Fruit fly (Drosophila melanogaster) whole organism, embryonic: ENCODE measurements around the gene Pcd.

Experiments
- Ada2b ChIP-seq: fragments of 200-800 bp; sonication (Bioruptor generic); IDR thresholded peaks from 2 replicates; pipeline ENCODE4 v1.3.6; 2022; ENCODE audit warnings: missing biosample characterization, missing genetic modification characterization
- Asciz ChIP-seq: fragments of 200-800 bp; sonication (Bioruptor generic); optimal IDR thresholded peaks from 2 replicates; lab custom pipeline; 2017; ENCODE audit warnings: missing biosample characterization, mild to moderate bottlenecking, missing genetic modification characterization, missing genetic modification reagents
- C15 ChIP-seq: fragments of 200-800 bp; sonication (Bioruptor generic); IDR thresholded peaks from 3 replicates; pipeline ENCODE4 v1.3.6; 2022; ENCODE audit warnings: missing biosample characterization, missing genetic modification characterization
- CG10147 ChIP-seq: fragments of 200-800 bp; sonication (Bioruptor generic); optimal IDR thresholded peaks from 2 replicates; lab custom pipeline; 2019; ENCODE audit warnings: missing biosample characterization, mild to moderate bottlenecking, missing genetic modification characterization, moderate library complexity
- CG11456 ChIP-seq: fragments of 200-800 bp; sonication (Bioruptor generic); IDR thresholded peaks from 3 replicates; pipeline ENCODE4 v1.3.6; 2022; ENCODE audit warnings: missing biosample characterization, missing genetic modification characterization
- CG11560 ChIP-seq: fragments of 200-800 bp; sonication (Bioruptor generic); IDR thresholded peaks from 3 replicates; pipeline ENCODE4 v1.3.6; 2022; ENCODE audit warnings: missing biosample characterization, missing genetic modification characterization
- CG13894 ChIP-seq: fragments of 200-800 bp; sonication (Bioruptor generic); optimal IDR thresholded peaks from 3 replicates; lab custom pipeline; 2018; ENCODE audit warnings: missing biosample characterization, mild to moderate bottlenecking, missing genetic modification characterization, moderate library complexity
- CG17612 ChIP-seq: fragments of 200-800 bp; sonication (Bioruptor generic); IDR thresholded peaks from 2 replicates; pipeline ENCODE4 v1.3.6; 2022; ENCODE audit warnings: missing biosample characterization, missing genetic modification characterization
- CG31388 ChIP-seq: fragments of 200-800 bp; sonication (Bioruptor generic); optimal IDR thresholded peaks from 2 replicates; lab custom pipeline; 2016; ENCODE audit warnings: missing biosample characterization, missing genetic modification characterization
- CG31441 ChIP-seq: fragments of 200-800 bp; sonication (Bioruptor generic); IDR thresholded peaks from 2 replicates; pipeline ENCODE4 v1.3.6; 2022; ENCODE audit warnings: missing biosample characterization, missing genetic modification characterization
- CG3407 ChIP-seq: fragments of 200-800 bp; sonication (Bioruptor generic); optimal IDR thresholded peaks from 2 replicates; lab custom pipeline; 2018; ENCODE audit warnings: missing biosample characterization, mild to moderate bottlenecking, missing genetic modification characterization
- CG6765 ChIP-seq: fragments of 200-800 bp; sonication (Bioruptor generic); optimal IDR thresholded peaks from 3 replicates; lab custom pipeline; 2017; ENCODE audit warnings: missing biosample characterization, mild to moderate bottlenecking, missing genetic modification characterization
- CG7357 ChIP-seq: fragments of 200-800 bp; sonication (Bioruptor generic); IDR thresholded peaks from 3 replicates; pipeline ENCODE4 v1.3.6; 2022; ENCODE audit warnings: missing biosample characterization, missing genetic modification characterization
- CG7372 ChIP-seq: fragments of 200-800 bp; sonication (Bioruptor generic); IDR thresholded peaks from 2 replicates; pipeline ENCODE4 v1.3.6; 2022; ENCODE audit warnings: missing biosample characterization, missing genetic modification characterization
- CG8281 ChIP-seq: fragments of 200-800 bp; sonication (Bioruptor generic); optimal IDR thresholded peaks from 2 replicates; lab custom pipeline; 2018; ENCODE audit warnings: missing biosample characterization, mild to moderate bottlenecking, missing genetic modification characterization, moderate library complexity
- CG8478 ChIP-seq: fragments of >200 bp; optimal IDR thresholded peaks from 2 replicates; lab custom pipeline; 2018
- CG9609 ChIP-seq: fragments of 200-800 bp; sonication (Bioruptor generic); optimal IDR thresholded peaks from 3 replicates; lab custom pipeline; 2016; ENCODE audit warnings: missing biosample characterization, missing genetic modification characterization
- D19B ChIP-seq: fragments of 200-800 bp; sonication (Bioruptor generic); optimal IDR thresholded peaks from 2 replicates; lab custom pipeline; 2017; ENCODE audit warnings: missing biosample characterization, mild to moderate bottlenecking, missing genetic modification characterization
- Dbx ChIP-seq: fragments of 200-800 bp; sonication (Bioruptor generic); IDR thresholded peaks from 3 replicates; pipeline ENCODE4 v1.3.6; 2022; ENCODE audit warnings: missing biosample characterization, missing genetic modification characterization
- Dfd ChIP-seq, 2 experiments: fragments of >200 bp; optimal IDR thresholded peaks; 2 replicates each; lab custom pipeline; 2017; ENCODE audit warnings: missing biosample characterization in 2 of 2, missing genetic modification characterization in 2 of 2
- ERR ChIP-seq: fragments of 200-800 bp; sonication (Bioruptor generic); optimal IDR thresholded peaks from 2 replicates; lab custom pipeline; 2016; ENCODE audit warnings: missing biosample characterization, missing genetic modification characterization
- HLH4C ChIP-seq: fragments of 200-800 bp; sonication (Bioruptor generic); IDR thresholded peaks from 3 replicates; pipeline ENCODE4 v1.3.6; 2022; ENCODE audit warnings: missing biosample characterization, missing genetic modification characterization; ENCODE audit not compliant: partially characterized antibody
- Jarid2 ChIP-seq: fragments of 200-800 bp; sonication (Bioruptor generic); optimal IDR thresholded peaks from 3 replicates; lab custom pipeline; 2017; ENCODE audit warnings: mild to moderate bottlenecking, missing biosample characterization, missing genetic modification reagents, missing genetic modification characterization
- Mrtf ChIP-seq: fragments of 200-800 bp; sonication (Bioruptor generic); IDR thresholded peaks from 3 replicates; pipeline ENCODE4 v1.3.6; 2022; ENCODE audit warnings: missing biosample characterization, missing genetic modification characterization
- Myb ChIP-seq: fragments of 200-800 bp; sonication (Bioruptor generic); optimal IDR thresholded peaks from 2 replicates; lab custom pipeline; 2016; ENCODE audit warnings: missing biosample characterization, missing genetic modification characterization
- Opbp ChIP-seq: fragments of 200-800 bp; sonication (Bioruptor generic); IDR thresholded peaks from 3 replicates; pipeline ENCODE4 v1.3.6; 2022; ENCODE audit warnings: missing biosample characterization, missing genetic modification characterization; ENCODE audit not compliant: partially characterized antibody
- Rfx ChIP-seq: fragments of 200-800 bp; sonication (Bioruptor generic); IDR thresholded peaks from 2 replicates; pipeline ENCODE4 v1.3.6; 2022; ENCODE audit warnings: missing biosample characterization, missing genetic modification characterization
- Sox100B ChIP-seq: fragments of 200-800 bp; sonication (Bioruptor generic); optimal IDR thresholded peaks from 3 replicates; lab custom pipeline; 2018; ENCODE audit warnings: missing biosample characterization, mild to moderate bottlenecking, missing genetic modification characterization
- Spps ChIP-seq: fragments of 200-800 bp; sonication (Bioruptor generic); optimal IDR thresholded peaks from 2 replicates; lab custom pipeline; 2018; ENCODE audit warnings: missing biosample characterization, mild to moderate bottlenecking, missing genetic modification characterization
- Ssrp ChIP-seq: fragments of 200-800 bp; sonication (Bioruptor generic); optimal IDR thresholded peaks from 2 replicates; lab custom pipeline; 2018; ENCODE audit warnings: missing biosample characterization, mild to moderate bottlenecking, missing genetic modification characterization, moderate library complexity
- ash1 ChIP-seq: fragments of 200-800 bp; sonication (Bioruptor generic); optimal IDR thresholded peaks from 2 replicates; lab custom pipeline; 2018; ENCODE audit warnings: missing biosample characterization, mild to moderate bottlenecking, missing genetic modification characterization
- bsh ChIP-seq, 2 experiments: fragments of 200-800 bp; sonication (Bioruptor generic); optimal IDR thresholded peaks; 2 replicates each; lab custom pipeline; 2017 to 2018; ENCODE audit warnings: mild to moderate bottlenecking in 2 of 2, missing biosample characterization in 2 of 2, missing genetic modification characterization in 2 of 2, moderate library complexity in 1 of 2
- en ChIP-seq: fragments of 200-800 bp; sonication (Bioruptor generic); optimal IDR thresholded peaks from 2 replicates; lab custom pipeline; 2016; ENCODE audit warnings: missing biosample characterization, missing genetic modification characterization
- esg ChIP-seq: fragments of 200-800 bp; sonication (Bioruptor generic); conservative IDR thresholded peaks from 2 replicates; pipeline ENCODE4 v1.3.6; 2022; ENCODE audit warnings: missing biosample characterization, missing genetic modification characterization
- exex ChIP-seq: fragments of 200-800 bp; sonication (Bioruptor generic); optimal IDR thresholded peaks from 4 replicates; lab custom pipeline; 2018; ENCODE audit warnings: missing biosample characterization, mild to moderate bottlenecking, missing genetic modification characterization, moderate library complexity
- gcm2 ChIP-seq: fragments of 200-800 bp; sonication (Bioruptor generic); optimal IDR thresholded peaks from 2 replicates; lab custom pipeline; 2016; ENCODE audit warnings: missing biosample characterization, missing genetic modification characterization
- jing ChIP-seq: fragments of 200-800 bp; sonication (Bioruptor generic); optimal IDR thresholded peaks from 2 replicates; lab custom pipeline; 2018; ENCODE audit warnings: missing biosample characterization, mild to moderate bottlenecking, missing genetic modification characterization
- kah ChIP-seq: fragments of 200-800 bp; sonication (Bioruptor generic); optimal IDR thresholded peaks from 2 replicates; lab custom pipeline; 2018; ENCODE audit warnings: missing biosample characterization, mild to moderate bottlenecking, missing genetic modification characterization
- kay ChIP-seq: fragments of 200-800 bp; sonication (Bioruptor generic); optimal IDR thresholded peaks from 2 replicates; lab custom pipeline; 2016; ENCODE audit warnings: missing biosample characterization, missing genetic modification characterization
- kni ChIP-seq: fragments of 200-800 bp; sonication (Bioruptor generic); optimal IDR thresholded peaks from 3 replicates; lab custom pipeline; 2017; ENCODE audit warnings: mild to moderate bottlenecking, missing biosample characterization, missing genetic modification reagents, missing genetic modification characterization
- mam ChIP-seq: fragments of 200-800 bp; sonication (Bioruptor generic); optimal IDR thresholded peaks from 3 replicates; lab custom pipeline; 2016; ENCODE audit warnings: missing biosample characterization, missing genetic modification characterization
- pan ChIP-seq, 4 experiments: fragments of >200 bp in 3 of 4; fragments of 200-800 bp in 1 of 4; sonication (Bioruptor generic) in 1 of 4; optimal IDR thresholded peaks in 3 of 4; IDR thresholded peaks in 1 of 4; 2 replicates each; pipeline versions ENCODE4 v1.3.6 to Lab custom; 2017 to 2022; ENCODE audit warnings: missing biosample characterization in 2 of 4, missing genetic modification characterization in 2 of 4, mixed read lengths in 1 of 4
- pzg ChIP-seq: fragments of 200-800 bp; sonication (Bioruptor generic); optimal IDR thresholded peaks from 3 replicates; lab custom pipeline; 2018; ENCODE audit warnings: missing biosample characterization, mild to moderate bottlenecking, missing genetic modification characterization, moderate library complexity
- sim ChIP-seq: fragments of 200-800 bp; sonication (Bioruptor generic); IDR thresholded peaks from 2 replicates; pipeline ENCODE4 v1.3.6; 2022; ENCODE audit warnings: missing biosample characterization, missing genetic modification characterization
- wor ChIP-seq: fragments of 200-800 bp; sonication (Bioruptor generic); IDR thresholded peaks from 2 replicates; pipeline ENCODE4 v1.3.6; 2022; ENCODE audit warnings: missing biosample characterization, missing genetic modification characterization
- z ChIP-seq: fragments of 200-800 bp; sonication (Bioruptor generic); IDR thresholded peaks from 3 replicates; pipeline ENCODE4 v1.3.6; 2022; ENCODE audit warnings: missing biosample characterization, missing genetic modification characterization
- zfh2 ChIP-seq: fragments of 200-800 bp; sonication (Bioruptor generic); optimal IDR thresholded peaks from 2 replicates; lab custom pipeline; 2016; ENCODE audit warnings: missing biosample characterization, missing genetic modification characterization

Gene Pcd

DNA sequence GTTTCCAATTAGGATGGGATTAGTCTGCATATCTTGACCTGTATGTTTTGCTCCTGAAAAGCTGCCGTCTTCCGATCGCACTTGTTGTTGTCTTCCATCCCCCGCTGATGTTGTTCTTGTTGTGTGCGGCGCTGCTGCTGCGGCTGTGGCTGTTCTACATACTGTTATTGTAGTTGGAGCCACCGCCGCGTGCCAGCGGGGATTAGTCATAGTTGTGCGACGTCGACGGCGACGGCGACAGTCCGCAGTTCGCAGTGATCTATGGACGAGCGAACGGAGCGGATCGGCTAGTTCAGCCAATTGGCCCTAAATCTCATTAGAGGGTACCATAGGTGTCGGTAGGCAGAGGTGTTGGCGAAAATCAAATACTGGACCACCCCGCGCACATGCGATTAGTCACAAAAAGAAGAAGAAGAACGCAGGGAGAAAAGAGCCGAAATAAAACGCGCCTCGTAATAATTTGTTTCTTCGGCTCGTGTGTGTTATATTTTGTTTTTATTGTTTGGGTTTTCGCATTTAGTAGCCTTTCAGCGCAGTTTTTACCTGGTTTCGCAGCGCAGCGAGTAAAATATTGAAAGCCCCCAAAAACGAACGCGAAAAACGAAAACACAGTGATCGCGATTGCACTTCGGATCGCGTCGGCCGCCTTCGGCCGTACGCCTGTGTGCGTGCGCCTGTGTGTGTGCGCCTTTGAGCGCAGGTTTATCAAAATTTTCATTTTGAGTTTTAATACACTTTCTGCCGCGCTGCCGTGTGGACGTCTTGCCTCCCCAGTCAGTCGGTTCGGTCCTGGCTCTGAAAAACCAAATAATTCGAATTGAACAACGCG lies 42.5 kb downstream of the Pcd start, which contains the start of gene kay (continued):
- TF ChIP-seq kay (GFP tag; lab: Kevin White, UChicago), result peak; percentile 69
- TF ChIP-seq CG11560 (tag; lab: Robert Waterston, UW), result no peak
- TF ChIP-seq zfh2 (GFP tag; lab: Kevin White, UChicago), result no peak
- TF ChIP-seq Dbx (GFP tag; lab: Robert Waterston, UW), result no peak
- TF ChIP-seq CG11456 (GFP tag; lab: Robert Waterston, UW), result no peak
- no peak for TF ChIP-seq exex (tag; lab: Kevin White, UChicago)
- no peak for TF ChIP-seq Opbp
- TF ChIP-seq Sox100B (GFP tag; lab: Kevin White, UChicago), result no peak
- no peak for TF ChIP-seq mam (GFP tag; lab: Kevin White, UChicago)
- TF ChIP-seq Ada2b (GFP tag; lab: Robert Waterston, UW), result no peak
- TF ChIP-seq kni (GFP tag; lab: Kevin White, UChicago), result no peak
- no peak for TF ChIP-seq Myb (GFP tag; lab: Kevin White, UChicago)
- TF ChIP-seq CG31388 (GFP tag; lab: Kevin White, UChicago), result no peak
- TF ChIP-seq CG17612 (GFP tag; lab: Robert Waterston, UW), result no peak
- TF ChIP-seq CG7357 (GFP tag; lab: Robert Waterston, UW), result no peak
- peak; percentile 56; the same call in 1 of the 3 replicates for TF ChIP-seq z (GFP tag; lab: Robert Waterston, UW)
- no peak for TF ChIP-seq pan (optimal IDR thresholded peaks at IDR 0.05; lab: Kevin White, UChicago)
- TF ChIP-seq pan (GFP tag; optimal IDR thresholded peaks at IDR 0.05 in 1 of 2, IDR thresholded peaks at IDR 0.05 in 1 of 2), result peak in 1 of 2 experiments; percentile 36
- TF ChIP-seq jing, result no peak
- no peak for TF ChIP-seq sim (GFP tag; lab: Robert Waterston, UW)
- TF ChIP-seq CG10147 (GFP tag; lab: Kevin White, UChicago), result no peak
- TF ChIP-seq CG7372 (GFP tag; lab: Robert Waterston, UW), result no peak
- TF ChIP-seq Asciz (GFP tag; lab: Kevin White, UChicago), result no peak

DNA sequence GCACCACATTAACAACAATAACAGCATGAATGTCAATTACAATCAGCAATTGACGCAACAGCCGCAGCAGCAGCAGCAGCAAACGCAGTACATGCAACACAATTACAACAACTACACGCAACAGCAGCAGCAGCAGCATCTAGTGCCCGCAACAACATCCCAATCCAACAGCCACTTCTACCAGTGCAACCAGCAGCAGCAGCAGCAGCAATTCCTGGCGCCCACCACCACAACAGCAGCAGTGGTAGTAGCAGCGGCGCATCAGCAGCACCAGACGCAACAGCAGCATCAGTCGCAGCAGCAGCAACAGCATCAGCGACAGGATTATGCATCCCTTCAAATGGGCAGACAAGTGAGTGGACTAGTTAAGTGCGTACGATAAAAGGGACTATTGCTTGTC lies 44.3 kb downstream of the Pcd start:
- 0 out of 3 replicates have a peak, but pooled peaks have one; percentile 7 for TF ChIP-seq HLH4C
- TF ChIP-seq D19B (GFP tag; lab: Kevin White, UChicago), result no peak
- TF ChIP-seq Mrtf (GFP tag; lab: Robert Waterston, UW), result no peak
- TF ChIP-seq esg (GFP tag; lab: Robert Waterston, UW), result no peak
- no peak for TF ChIP-seq CG9609 (GFP tag; lab: Kevin White, UChicago)
- TF ChIP-seq CG8478 (lab: Kevin White, UChicago), result peak; percentile 73
- peak in 1 of 2 experiments; percentile 77 for TF ChIP-seq Dfd (GFP tag; optimal IDR thresholded peaks at IDR 0.05; lab: Kevin White, UChicago)

DNA sequence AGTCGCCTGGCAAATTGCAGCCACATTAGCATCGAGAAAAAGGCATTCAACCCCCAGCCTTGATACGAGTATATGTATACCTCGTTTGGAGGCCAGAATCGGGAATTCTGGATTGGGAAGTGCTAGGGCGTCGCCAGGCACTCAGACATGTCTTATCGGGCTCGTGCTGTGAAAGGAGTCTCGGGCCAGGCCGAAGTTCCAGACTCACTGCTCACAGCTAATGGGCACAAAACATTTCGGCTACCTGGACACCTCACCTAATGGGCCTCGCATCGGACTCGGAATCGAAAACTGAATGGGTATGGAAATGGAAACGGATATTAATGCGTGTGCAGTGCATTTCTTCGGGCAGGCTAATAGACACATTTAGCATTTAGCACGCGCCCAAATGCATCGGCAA lies 48.0 kb downstream of the Pcd start:
- TF ChIP-seq pzg (GFP tag; lab: Kevin White, UChicago) (no peak), en (no peak), ash1 (GFP tag; lab: Kevin White, UChicago) (no peak), CG31441 (GFP tag; lab: Robert Waterston, UW) (no peak), kah (no peak), CG8281 (tag; lab: Kevin White, UChicago) (no peak), CG3407 (no peak), Jarid2 (GFP tag; lab: Kevin White, UChicago) (no peak), CG6765 (GFP tag; lab: Kevin White, UChicago) (no peak), ERR (no peak), gcm2 (no peak), Spps (tag; lab: Kevin White, UChicago) (no peak), Ssrp (tag; lab: Kevin White, UChicago) (no peak), C15 (GFP tag; lab: Robert Waterston, UW) (no peak), z (GFP tag; lab: Robert Waterston, UW) (peak; percentile 48; the same call in 2 of the 3 replicates), wor (GFP tag; lab: Robert Waterston, UW) (no peak), bsh (GFP tag; optimal IDR thresholded peaks at IDR 0.05; lab: Kevin White, UChicago) (no peak), CG13894 (tag; lab: Kevin White, UChicago) (peak; percentile 54), Opbp (0 out of 3 replicates have a peak, but pooled peaks have one; percentile 20), Rfx (GFP tag; lab: Robert Waterston, UW) (no peak), pan (optimal IDR thresholded peaks at IDR 0.05; lab: Kevin White, UChicago) (no peak), pan (GFP tag; optimal IDR thresholded peaks at IDR 0.05 in 1 of 2, IDR thresholded peaks at IDR 0.05 in 1 of 2) (no peak)
